Fruit fly (Drosophila melanogaster) whole organism, embryonic: ENCODE data around the gene rtv.
A peak's percentile ranks its signal among the peaks of the same experiment; 100 is the strongest.

ENCODE experiments used
- Abd-B ChIP-seq: fragments of 200-800 bp; sonication (Bioruptor generic); optimal IDR thresholded peaks from 2 replicates; lab custom pipeline; 2018; ENCODE audit warnings: missing biosample characterization, mild to moderate bottlenecking, missing genetic modification characterization, moderate library complexity
- Atf6 ChIP-seq: fragments of 200-800 bp; sonication (Bioruptor generic); IDR thresholded peaks from 2 replicates; pipeline ENCODE4 v1.3.6; 2022; ENCODE audit warnings: missing biosample characterization, missing genetic modification characterization
- B-H2 ChIP-seq: fragments of 200-800 bp; sonication (Bioruptor generic); optimal IDR thresholded peaks from 2 replicates; lab custom pipeline; 2018; ENCODE audit warnings: missing biosample characterization, mild to moderate bottlenecking, missing genetic modification characterization
- Blimp-1 ChIP-seq: fragments of 200-800 bp; sonication (Bioruptor generic); optimal IDR thresholded peaks from 3 replicates; lab custom pipeline; 2018; ENCODE audit warnings: missing biosample characterization, missing genetic modification characterization, mild to moderate bottlenecking, moderate library complexity, missing genetic modification reagents
- CG11456 ChIP-seq: fragments of 200-800 bp; sonication (Bioruptor generic); IDR thresholded peaks from 3 replicates; pipeline ENCODE4 v1.3.6; 2022; ENCODE audit warnings: missing biosample characterization, missing genetic modification characterization
- CG11696 ChIP-seq: fragments of 200-800 bp; sonication (Bioruptor generic); IDR thresholded peaks from 2 replicates; pipeline ENCODE4 v1.3.6; 2022; ENCODE audit warnings: missing biosample characterization, missing genetic modification characterization
- CG12155 ChIP-seq: fragments of 200-800 bp; sonication (Bioruptor generic); optimal IDR thresholded peaks from 3 replicates; lab custom pipeline; 2016; ENCODE audit warnings: missing biosample characterization, missing genetic modification characterization
- CG12659 ChIP-seq: fragments of 200-800 bp; sonication (Bioruptor generic); optimal IDR thresholded peaks from 3 replicates; lab custom pipeline; 2017; ENCODE audit warnings: mild to moderate bottlenecking, missing biosample characterization, missing genetic modification reagents, missing genetic modification characterization
- CG12744 ChIP-seq: fragments of 200-800 bp; sonication (Bioruptor generic); optimal IDR thresholded peaks from 2 replicates; lab custom pipeline; 2016; ENCODE audit warnings: missing biosample characterization, missing genetic modification characterization
- CG1529 ChIP-seq: fragments of 200-800 bp; sonication (Bioruptor generic); optimal IDR thresholded peaks from 3 replicates; lab custom pipeline; 2018; ENCODE audit warnings: missing biosample characterization, missing genetic modification characterization
- CG17361 ChIP-seq: fragments of 200-800 bp; sonication (Bioruptor generic); IDR thresholded peaks from 3 replicates; pipeline ENCODE4 v1.3.6; 2022; ENCODE audit warnings: missing biosample characterization, missing genetic modification characterization
- CG2120 ChIP-seq: fragments of 200-800 bp; sonication (Bioruptor generic); optimal IDR thresholded peaks from 3 replicates; lab custom pipeline; 2016; ENCODE audit warnings: missing biosample characterization, missing genetic modification characterization
- CG33557 ChIP-seq: fragments of 200-800 bp; sonication (Bioruptor generic); optimal IDR thresholded peaks from 2 replicates; lab custom pipeline; 2019; ENCODE audit warnings: missing biosample characterization, mild to moderate bottlenecking, missing genetic modification characterization, moderate library complexity
- CG34422 ChIP-seq: fragments of 200-800 bp; sonication (Bioruptor generic); IDR thresholded peaks from 3 replicates; pipeline ENCODE4 v1.3.6; 2022; ENCODE audit warnings: missing biosample characterization, missing genetic modification characterization
- CG4360 ChIP-seq: fragments of 200-800 bp; sonication (Bioruptor generic); IDR thresholded peaks from 2 replicates; pipeline ENCODE4 v1.3.6; 2022; ENCODE audit warnings: missing biosample characterization, missing genetic modification characterization
- CG5180 ChIP-seq: fragments of 200-800 bp; sonication (Bioruptor generic); optimal IDR thresholded peaks from 3 replicates; lab custom pipeline; 2017; ENCODE audit warnings: missing biosample characterization, missing genetic modification characterization, mild to moderate bottlenecking, moderate library complexity, missing genetic modification reagents
- CG6683 ChIP-seq: fragments of 200-800 bp; sonication (Bioruptor generic); optimal IDR thresholded peaks from 2 replicates; lab custom pipeline; 2017; ENCODE audit warnings: missing biosample characterization, mild to moderate bottlenecking, missing genetic modification characterization, missing genetic modification reagents
- CG7357 ChIP-seq: fragments of 200-800 bp; sonication (Bioruptor generic); IDR thresholded peaks from 3 replicates; pipeline ENCODE4 v1.3.6; 2022; ENCODE audit warnings: missing biosample characterization, missing genetic modification characterization
- CG7786 ChIP-seq: fragments of 200-800 bp; sonication (Bioruptor generic); optimal IDR thresholded peaks from 2 replicates; lab custom pipeline; 2016; ENCODE audit warnings: missing biosample characterization, missing genetic modification characterization
- CG7928 ChIP-seq: fragments of 200-800 bp; sonication (Bioruptor generic); optimal IDR thresholded peaks from 2 replicates; lab custom pipeline; 2017; ENCODE audit warnings: missing biosample characterization, mild to moderate bottlenecking, missing genetic modification characterization
- CG8388 ChIP-seq: fragments of 200-800 bp; sonication (Bioruptor generic); optimal IDR thresholded peaks from 2 replicates; lab custom pipeline; 2019; ENCODE audit warnings: missing biosample characterization, mild to moderate bottlenecking, missing genetic modification characterization, moderate library complexity
- CG8478 ChIP-seq: fragments of >200 bp; optimal IDR thresholded peaks from 2 replicates; lab custom pipeline; 2018
- CG8944 ChIP-seq: fragments of 200-800 bp; sonication (Bioruptor generic); optimal IDR thresholded peaks from 3 replicates; lab custom pipeline; 2016; ENCODE audit warnings: missing biosample characterization, missing genetic modification characterization
- Doc3 ChIP-seq: fragments of 200-800 bp; sonication (Bioruptor generic); IDR thresholded peaks from 3 replicates; pipeline ENCODE4 v1.3.6; 2022; ENCODE audit warnings: missing biosample characterization, missing genetic modification characterization; ENCODE audit not compliant: partially characterized antibody
- Drgx ChIP-seq: fragments of 200-800 bp; sonication (Bioruptor generic); IDR thresholded peaks from 2 replicates; pipeline ENCODE4 v1.3.6; 2022; ENCODE audit warnings: missing biosample characterization, missing genetic modification characterization
- Lim3 ChIP-seq: fragments of 200-800 bp; sonication (Bioruptor generic); IDR thresholded peaks from 2 replicates; pipeline ENCODE4 v1.3.6; 2022; ENCODE audit warnings: missing biosample characterization, missing genetic modification characterization
- Max ChIP-seq: fragments of 200-800 bp; sonication (Bioruptor generic); optimal IDR thresholded peaks from 2 replicates; lab custom pipeline; 2016; ENCODE audit warnings: missing biosample characterization, mild to moderate bottlenecking, missing genetic modification characterization
- NK7.1 ChIP-seq: fragments of 200-800 bp; sonication (Bioruptor generic); optimal IDR thresholded peaks from 3 replicates; lab custom pipeline; 2016; ENCODE audit warnings: missing biosample characterization, missing genetic modification characterization
- Optix ChIP-seq: fragments of 200-800 bp; sonication (Bioruptor generic); IDR thresholded peaks from 3 replicates; pipeline ENCODE4 v1.3.6; 2022; ENCODE audit warnings: missing biosample characterization, missing genetic modification characterization
- Sry-β ChIP-seq: fragments of 200-800 bp; sonication (Bioruptor generic); optimal IDR thresholded peaks from 2 replicates; lab custom pipeline; 2018; ENCODE audit warnings: missing biosample characterization, mild to moderate bottlenecking, missing genetic modification characterization, moderate library complexity
- Taf1 ChIP-seq: fragments of 200-800 bp; sonication (Bioruptor generic); IDR thresholded peaks from 2 replicates; pipeline ENCODE4 v1.3.6; 2022; ENCODE audit warnings: missing biosample characterization, missing genetic modification characterization
- ac ChIP-seq: fragments of 200-800 bp; sonication (Bioruptor generic); optimal IDR thresholded peaks from 3 replicates; lab custom pipeline; 2017; ENCODE audit warnings: missing biosample characterization, mild to moderate bottlenecking, missing genetic modification characterization
- ap ChIP-seq: fragments of 200-800 bp; sonication (Bioruptor generic); IDR thresholded peaks from 2 replicates; pipeline ENCODE4 v1.3.6; 2022; ENCODE audit warnings: missing biosample characterization, missing genetic modification characterization
- ash1 ChIP-seq: fragments of 200-800 bp; sonication (Bioruptor generic); optimal IDR thresholded peaks from 2 replicates; lab custom pipeline; 2018; ENCODE audit warnings: missing biosample characterization, mild to moderate bottlenecking, missing genetic modification characterization
- caup ChIP-seq: fragments of 200-800 bp; sonication (Bioruptor generic); optimal IDR thresholded peaks from 3 replicates; lab custom pipeline; 2017; ENCODE audit warnings: missing biosample characterization, mild to moderate bottlenecking, missing genetic modification characterization, moderate library complexity; ENCODE audit not compliant: severe bottlenecking
- chinmo ChIP-seq: fragments of 200-800 bp; sonication (Bioruptor generic); IDR thresholded peaks from 4 replicates; pipeline ENCODE4 v1.3.6; 2022; ENCODE audit warnings: missing biosample characterization, missing genetic modification characterization; ENCODE audit not compliant: partially characterized antibody
- chn ChIP-seq: fragments of 200-800 bp; sonication (Bioruptor generic); optimal IDR thresholded peaks from 2 replicates; lab custom pipeline; 2016; ENCODE audit warnings: missing biosample characterization, missing genetic modification characterization
- crp ChIP-seq, 2 experiments: fragments of 200-800 bp; sonication (Bioruptor generic); optimal IDR thresholded peaks; 2 replicates in 1 of 2; 3 replicates in 1 of 2; lab custom pipeline; 2017; ENCODE audit warnings: missing biosample characterization in 2 of 2, missing genetic modification characterization in 2 of 2, mild to moderate bottlenecking in 1 of 2, moderate library complexity in 1 of 2
- dan ChIP-seq: fragments of 200-800 bp; sonication (Bioruptor generic); IDR thresholded peaks from 2 replicates; pipeline ENCODE4 v1.3.6; 2022; ENCODE audit warnings: missing biosample characterization, missing genetic modification characterization
- disco-r ChIP-seq: fragments of 200-800 bp; sonication (Bioruptor generic); optimal IDR thresholded peaks from 2 replicates; lab custom pipeline; 2016; ENCODE audit warnings: missing biosample characterization, missing genetic modification characterization
- jumu ChIP-seq: fragments of 200-800 bp; sonication (Bioruptor generic); optimal IDR thresholded peaks from 3 replicates; lab custom pipeline; 2016; ENCODE audit warnings: missing biosample characterization, missing genetic modification characterization
- nau ChIP-seq: fragments of 200-800 bp; sonication (Bioruptor generic); optimal IDR thresholded peaks from 3 replicates; lab custom pipeline; 2017; ENCODE audit warnings: missing biosample characterization, mild to moderate bottlenecking, missing genetic modification characterization, missing genetic modification reagents
- nmo ChIP-seq: fragments of 200-800 bp; sonication (Bioruptor generic); optimal IDR thresholded peaks from 2 replicates; lab custom pipeline; 2018; ENCODE audit warnings: missing biosample characterization, mild to moderate bottlenecking, missing genetic modification characterization, moderate library complexity
- peb ChIP-seq: fragments of 200-800 bp; sonication (Bioruptor generic); IDR thresholded peaks from 2 replicates; pipeline ENCODE4 v1.3.6; 2022; ENCODE audit warnings: missing biosample characterization, missing genetic modification characterization
- pzg ChIP-seq: fragments of 200-800 bp; sonication (Bioruptor generic); optimal IDR thresholded peaks from 3 replicates; lab custom pipeline; 2018; ENCODE audit warnings: missing biosample characterization, mild to moderate bottlenecking, missing genetic modification characterization, moderate library complexity
- sisA ChIP-seq: fragments of 200-800 bp; sonication (Bioruptor generic); IDR thresholded peaks from 2 replicates; pipeline ENCODE4 v1.3.6; 2022; ENCODE audit warnings: missing biosample characterization, missing genetic modification characterization
- so ChIP-seq: fragments of 200-800 bp; sonication (Bioruptor generic); IDR thresholded peaks from 3 replicates; pipeline ENCODE4 v1.3.6; 2022; ENCODE audit warnings: missing biosample characterization, missing genetic modification characterization
- sob ChIP-seq: fragments of 200-800 bp; sonication (Bioruptor generic); IDR thresholded peaks from 2 replicates; pipeline ENCODE4 v1.3.6; 2022; ENCODE audit warnings: missing biosample characterization, missing genetic modification characterization
- tx ChIP-seq: fragments of 200-800 bp; sonication (Bioruptor generic); optimal IDR thresholded peaks from 2 replicates; lab custom pipeline; 2016; ENCODE audit warnings: missing biosample characterization, missing genetic modification characterization
- wor ChIP-seq: fragments of 200-800 bp; sonication (Bioruptor generic); IDR thresholded peaks from 2 replicates; pipeline ENCODE4 v1.3.6; 2022; ENCODE audit warnings: missing biosample characterization, missing genetic modification characterization
- zf30C ChIP-seq: fragments of 200-800 bp; sonication (Bioruptor generic); optimal IDR thresholded peaks from 3 replicates; lab custom pipeline; 2018; ENCODE audit warnings: missing biosample characterization, mild to moderate bottlenecking, missing genetic modification characterization

The rtv gene

dm6 chrX:11153826-11154510 is at the start of gene rtv, which contains the start of gene Dlic (continued):
- TF ChIP-seq Sry-β (GFP tag; lab: Kevin White, UChicago): peak; percentile 7
- TF ChIP-seq nmo (GFP tag; lab: Kevin White, UChicago): peak; percentile 60
- TF ChIP-seq CG11696: no peak
- no peak for TF ChIP-seq CG1529
- TF ChIP-seq tx: peak; percentile 0
- TF ChIP-seq CG8944 (GFP tag; lab: Kevin White, UChicago): no peak
- no peak for TF ChIP-seq so (GFP tag; lab: Robert Waterston, UW)
- TF ChIP-seq sisA: no peak
- no peak for TF ChIP-seq CG7357 (GFP tag; lab: Robert Waterston, UW)
- no peak for TF ChIP-seq crp (GFP tag; optimal IDR thresholded peaks at IDR 0.05; lab: Kevin White, UChicago)
- no peak for TF ChIP-seq disco-r (GFP tag; lab: Kevin White, UChicago)
- no peak for TF ChIP-seq dan (GFP tag; lab: Robert Waterston, UW)
- no peak for TF ChIP-seq CG2120 (GFP tag; lab: Kevin White, UChicago)
- peak; percentile 91 for TF ChIP-seq CG12155
- no peak for TF ChIP-seq caup
- TF ChIP-seq CG4360 (GFP tag; lab: Robert Waterston, UW): no peak
- TF ChIP-seq Drgx (GFP tag; lab: Robert Waterston, UW): no peak
- no peak for TF ChIP-seq CG8388 (GFP tag; lab: Kevin White, UChicago)
- TF ChIP-seq B-H2 (GFP tag; lab: Kevin White, UChicago): no peak
- TF ChIP-seq Optix (GFP tag; lab: Robert Waterston, UW): no peak
- TF ChIP-seq CG33557: peak; percentile 6
- no peak for TF ChIP-seq ash1 (GFP tag; lab: Kevin White, UChicago)
- TF ChIP-seq CG7786 (GFP tag; lab: Kevin White, UChicago): no peak
- no peak for TF ChIP-seq peb (GFP tag; lab: Robert Waterston, UW)
- TF ChIP-seq nau (GFP tag; lab: Kevin White, UChicago): no peak
- TF ChIP-seq jumu (GFP tag; lab: Kevin White, UChicago): peak; percentile 11
- TF ChIP-seq ap (GFP tag; lab: Robert Waterston, UW): no peak
- no peak for TF ChIP-seq CG7928 (GFP tag; lab: Kevin White, UChicago)
- peak; percentile 63 for TF ChIP-seq pzg (GFP tag; lab: Kevin White, UChicago)
- TF ChIP-seq CG17361 (GFP tag; lab: Robert Waterston, UW): peak; percentile 48; the same call in 2 of the 3 replicates
- TF ChIP-seq CG5180 (GFP tag; lab: Kevin White, UChicago): no peak
- no peak for TF ChIP-seq Atf6
- no peak for TF ChIP-seq CG8478 (lab: Kevin White, UChicago)
- TF ChIP-seq wor: no peak
- no peak for TF ChIP-seq chinmo (GFP tag; lab: Robert Waterston, UW)
- peak; percentile 25 for TF ChIP-seq Abd-B (GFP tag; lab: Kevin White, UChicago)
- no peak for TF ChIP-seq CG6683
- TF ChIP-seq Max (GFP tag; lab: Kevin White, UChicago): no peak
- TF ChIP-seq Blimp-1 (GFP tag; lab: Kevin White, UChicago): no peak
- TF ChIP-seq Lim3 (GFP tag; lab: Robert Waterston, UW): no peak
- TF ChIP-seq CG12659 (GFP tag; lab: Kevin White, UChicago): peak; percentile 72
- no peak for TF ChIP-seq ac (GFP tag; lab: Kevin White, UChicago)
- TF ChIP-seq CG12744 (GFP tag; lab: Kevin White, UChicago): no peak
- TF ChIP-seq CG11456 (GFP tag; lab: Robert Waterston, UW): peak; percentile 73; the same call in 2 of the 3 replicates
- no peak for TF ChIP-seq CG34422 (GFP tag; lab: Robert Waterston, UW)
- no peak for TF ChIP-seq Taf1 (GFP tag; lab: Robert Waterston, UW)
- no peak for TF ChIP-seq NK7.1 (GFP tag; lab: Kevin White, UChicago)
- TF ChIP-seq chn (GFP tag; lab: Kevin White, UChicago): peak; percentile 1
- no peak for TF ChIP-seq sob (GFP tag; lab: Robert Waterston, UW)
- TF ChIP-seq Doc3: peak; percentile 75
- no peak for TF ChIP-seq zf30C (GFP tag; lab: Kevin White, UChicago)
